Fruit fly (Drosophila melanogaster) whole organism, wandering third instar larva: ENCODE data around the gene Timp.

Experiments
- Hr78 ChIP-seq: fragments of >200 bp; optimal IDR thresholded peaks from 2 replicates; lab custom pipeline; 2017; ENCODE audit warnings: missing biosample characterization, missing genetic modification characterization
- Mio ChIP-seq: sonication (Bioruptor generic); optimal IDR thresholded peaks from 2 replicates; lab custom pipeline; 2016; ENCODE audit warnings: missing biosample characterization, missing genetic modification characterization
- Rel ChIP-seq, 2 experiments: fragments of 200-800 bp; sonication (Bioruptor generic) in 1 of 2; optimal IDR thresholded peaks; 2 replicates in 1 of 2; 3 replicates in 1 of 2; lab custom pipeline; 2016 to 2019; ENCODE audit warnings: mild to moderate bottlenecking in 2 of 2, missing biosample characterization in 2 of 2, missing genetic modification characterization in 2 of 2, moderate library complexity in 1 of 2
- Sp1 ChIP-seq: fragments of 200-800 bp; sonication (Bioruptor generic); optimal IDR thresholded peaks from 3 replicates; lab custom pipeline; 2019; ENCODE audit warnings: missing biosample characterization, mild to moderate bottlenecking, missing genetic modification characterization, moderate library complexity
- br ChIP-seq: fragments of 200-800 bp; sonication (Bioruptor generic); optimal IDR thresholded peaks from 2 replicates; lab custom pipeline; 2016; ENCODE audit warnings: missing biosample characterization, missing genetic modification characterization
- lola ChIP-seq: fragments of >200 bp; optimal IDR thresholded peaks from 2 replicates; lab custom pipeline; 2017; ENCODE audit warnings: missing biosample characterization, missing genetic modification characterization
- rgr ChIP-seq: fragments of 200-800 bp; sonication (Bioruptor generic); optimal IDR thresholded peaks from 3 replicates; lab custom pipeline; 2016; ENCODE audit warnings: missing biosample characterization, mild to moderate bottlenecking, missing genetic modification characterization

DNA sequence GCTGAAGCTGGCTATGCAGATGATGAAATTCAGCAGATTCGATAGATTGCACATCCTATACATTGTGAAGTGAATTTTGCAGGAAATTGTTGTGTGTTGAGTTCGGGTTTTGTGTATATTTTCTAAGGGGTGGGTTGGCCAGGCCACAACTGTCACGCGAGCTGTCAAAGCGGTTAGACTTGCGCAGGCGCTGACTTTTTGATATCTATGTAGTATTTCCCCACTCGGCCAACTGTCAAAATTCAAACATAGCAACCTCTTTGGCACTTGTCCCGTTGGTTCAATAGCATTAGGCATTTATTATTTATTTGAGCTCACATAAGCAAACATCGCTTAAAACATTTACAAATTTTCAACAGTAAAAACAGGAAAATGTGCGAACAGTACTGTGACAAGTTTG is 11.8 kb upstream of the Timp start, which contains the start of the genes CG12817 and CG34107:
- no peak for TF ChIP-seq Sp1 (GFP tag; lab: Kevin White, UChicago)
- TF ChIP-seq Mio (GFP tag; lab: Kevin White, UChicago), result no peak
- TF ChIP-seq lola (GFP tag; lab: Kevin White, UChicago), result no peak
- no peak for TF ChIP-seq br
- no peak for TF ChIP-seq Rel (GFP tag; optimal IDR thresholded peaks at IDR 0.05; lab: Kevin White, UChicago)
- TF ChIP-seq Rel (tag; optimal IDR thresholded peaks at IDR 0.05; lab: Kevin White, UChicago), result no peak
- no peak for TF ChIP-seq Hr78 (GFP tag; lab: Kevin White, UChicago)
- no peak for TF ChIP-seq rgr
